Fruit fly (Drosophila melanogaster): ENCODE results near the gene CG15531.

CG15531 gene

DNA sequence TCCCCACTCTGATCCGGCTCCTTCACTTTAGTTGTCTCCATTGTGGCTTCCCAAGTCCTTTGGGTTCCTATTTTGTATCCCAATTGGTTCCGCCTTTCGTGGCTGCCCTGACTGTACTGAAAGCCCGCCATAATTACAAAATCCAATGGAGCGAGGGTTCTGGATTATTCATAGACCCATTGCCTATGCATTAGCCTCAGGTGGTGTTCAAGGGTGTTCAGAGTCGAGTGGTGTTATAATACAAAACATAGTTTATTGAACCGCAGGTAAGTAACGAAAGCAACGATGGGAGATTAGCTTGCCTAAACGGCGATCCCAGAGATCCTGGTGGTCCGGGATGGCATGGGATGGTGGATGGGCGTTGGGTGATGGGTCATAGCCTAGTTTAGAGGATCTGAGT is at the start of gene CG15531:
Gene CG15531, minus strand, starts transcription at position 101 of the 400 bp plus-strand sequence.
- TF ChIP-seq CG14711 (tag; optimal IDR thresholded peaks at IDR 0.05) = no peak
- no peak for TF ChIP-seq cic (GFP tag; optimal IDR thresholded peaks at IDR 0.05)
- TF ChIP-seq tj (GFP tag; optimal IDR thresholded peaks at IDR 0.05) = no peak
- TF ChIP-seq CG11617 (GFP tag; optimal IDR thresholded peaks at IDR 0.05) = no peak
- TF ChIP-seq CG7101 (tag; optimal IDR thresholded peaks at IDR 0.05) = no peak
- TF ChIP-seq CG33017 (tag; optimal IDR thresholded peaks at IDR 0.05) = no peak
- TF ChIP-seq cnc (optimal IDR thresholded peaks at IDR 0.05) = no peak
- TF ChIP-seq Clk (GFP tag; optimal IDR thresholded peaks at IDR 0.05) = no peak
- no peak for TF ChIP-seq Crg-1 (GFP tag; optimal IDR thresholded peaks at IDR 0.05)
- TF ChIP-seq bab1 (GFP tag; optimal IDR thresholded peaks at IDR 0.05) = no peak
- no peak for TF ChIP-seq ovo (GFP tag; optimal IDR thresholded peaks at IDR 0.05)
- TF ChIP-seq Mnt (GFP tag; optimal IDR thresholded peaks at IDR 0.05) = no peak
- TF ChIP-seq toe (GFP tag; optimal IDR thresholded peaks at IDR 0.05) = no peak
- TF ChIP-seq CG1620 (GFP tag; optimal IDR thresholded peaks at IDR 0.05) = no peak
- no peak for TF ChIP-seq CG12768 (GFP tag; optimal IDR thresholded peaks at IDR 0.05)
- no peak for TF ChIP-seq Hr96 (GFP tag; optimal IDR thresholded peaks at IDR 0.05)

DNA sequence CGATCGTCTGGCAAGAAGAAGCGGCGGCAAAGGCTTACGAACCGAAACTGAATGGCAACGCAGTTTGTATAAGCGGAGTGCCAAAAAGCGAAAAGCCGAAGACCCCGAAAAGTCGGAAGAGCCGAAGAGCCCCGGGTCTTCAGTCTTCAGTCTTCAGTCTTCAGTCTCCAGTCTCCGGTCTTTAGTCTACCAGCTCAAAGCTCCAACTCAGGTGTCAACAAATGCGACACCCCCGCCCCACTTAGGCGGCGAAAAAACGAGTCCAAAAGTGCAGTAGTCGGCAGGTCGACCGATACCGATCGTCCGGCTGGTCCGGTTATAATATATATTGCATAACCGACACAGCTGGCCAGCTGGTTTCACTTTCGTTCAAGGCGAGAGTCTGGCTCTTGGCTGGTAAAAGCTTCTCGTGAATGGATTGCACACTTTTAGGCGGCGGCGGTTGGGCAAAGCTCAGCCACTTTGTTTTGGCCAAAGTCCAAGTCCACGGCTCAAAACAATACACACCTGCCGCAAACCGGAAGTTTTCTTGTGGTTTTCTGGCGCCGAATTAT is 47.3 kb upstream of the CG15531 start, which contains the start of gene CG9737:
Gene CG9737, minus strand, starts transcription at position 51 of the 554 bp plus-strand sequence.
- TF ChIP-seq toe (GFP tag; optimal IDR thresholded peaks at IDR 0.05) = peak; percentile 71
- peak; percentile 44 for TF ChIP-seq cic (GFP tag; optimal IDR thresholded peaks at IDR 0.05)
- no peak for TF ChIP-seq CG14711 (tag; optimal IDR thresholded peaks at IDR 0.05)
- TF ChIP-seq Hr96 (GFP tag; optimal IDR thresholded peaks at IDR 0.05) = peak; percentile 70
- TF ChIP-seq CG5204 (GFP tag; optimal IDR thresholded peaks at IDR 0.05) = peak; percentile 26
- TF ChIP-seq bab1 (GFP tag; optimal IDR thresholded peaks at IDR 0.05) = peak; percentile 67
- no peak for TF ChIP-seq CG1620 (GFP tag; optimal IDR thresholded peaks at IDR 0.05)
- TF ChIP-seq CG7101 (tag; optimal IDR thresholded peaks at IDR 0.05) = no peak
- TF ChIP-seq cnc (optimal IDR thresholded peaks at IDR 0.05) = no peak
- peak; percentile 35 for TF ChIP-seq CG7045 (GFP tag; optimal IDR thresholded peaks at IDR 0.05)
- TF ChIP-seq Clk (GFP tag; optimal IDR thresholded peaks at IDR 0.05) = no peak
- peak; percentile 40 for TF ChIP-seq CG11617 (GFP tag; optimal IDR thresholded peaks at IDR 0.05)
- no peak for TF ChIP-seq Crg-1 (GFP tag; optimal IDR thresholded peaks at IDR 0.05)
- TF ChIP-seq Mnt (GFP tag; optimal IDR thresholded peaks at IDR 0.05) = no peak
- TF ChIP-seq tj (GFP tag; optimal IDR thresholded peaks at IDR 0.05) = peak; percentile 93
- peak; percentile 26 for TF ChIP-seq CG33017 (tag; optimal IDR thresholded peaks at IDR 0.05)
- no peak for TF ChIP-seq ovo (GFP tag; optimal IDR thresholded peaks at IDR 0.05)
- TF ChIP-seq kay (GFP tag; ENCODE audit: borderline replicate concordance) = peak; percentile 8
- TF ChIP-seq CG12768 (GFP tag; optimal IDR thresholded peaks at IDR 0.05) = peak; percentile 82
- no peak for TF ChIP-seq pad (GFP tag; optimal IDR thresholded peaks at IDR 0.05)

DNA sequence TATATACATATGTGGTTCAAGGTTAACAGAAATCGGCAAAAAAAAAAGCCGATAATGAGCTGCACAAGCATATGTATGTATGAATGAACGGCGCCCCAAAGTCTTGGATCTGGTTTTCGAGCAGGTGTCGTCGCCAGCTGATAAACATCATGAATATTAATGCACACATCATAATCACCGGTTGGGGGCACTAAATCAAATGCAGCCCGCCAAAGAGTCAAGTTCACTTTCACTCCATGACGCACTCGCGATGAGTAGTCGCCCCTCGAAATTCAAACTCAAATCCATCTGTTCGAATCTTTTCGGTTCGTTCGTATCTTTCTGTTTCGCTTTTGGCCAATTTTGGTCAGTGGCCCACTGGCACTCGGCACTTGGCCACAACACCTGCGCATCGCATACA is 44.2 kb upstream of the CG15531 start:
- TF ChIP-seq ovo (GFP tag; optimal IDR thresholded peaks at IDR 0.05) (no peak), cic (GFP tag; optimal IDR thresholded peaks at IDR 0.05) (no peak), pad (GFP tag; optimal IDR thresholded peaks at IDR 0.05) (no peak), CG11617 (GFP tag; optimal IDR thresholded peaks at IDR 0.05) (no peak), kay (GFP tag; ENCODE audit: borderline replicate concordance) (no peak), Crg-1 (GFP tag; optimal IDR thresholded peaks at IDR 0.05) (no peak), Mnt (GFP tag; optimal IDR thresholded peaks at IDR 0.05) (no peak), CG7101 (tag; optimal IDR thresholded peaks at IDR 0.05) (no peak), CG14711 (tag; optimal IDR thresholded peaks at IDR 0.05) (no peak), CG12768 (GFP tag; optimal IDR thresholded peaks at IDR 0.05) (no peak), CG5204 (GFP tag; optimal IDR thresholded peaks at IDR 0.05) (no peak), tj (GFP tag; optimal IDR thresholded peaks at IDR 0.05) (no peak), toe (GFP tag; optimal IDR thresholded peaks at IDR 0.05) (no peak), CG33017 (tag; optimal IDR thresholded peaks at IDR 0.05) (no peak), CG1620 (GFP tag; optimal IDR thresholded peaks at IDR 0.05) (no peak), Hr96 (GFP tag; optimal IDR thresholded peaks at IDR 0.05) (no peak), cnc (optimal IDR thresholded peaks at IDR 0.05) (no peak), Clk (GFP tag; optimal IDR thresholded peaks at IDR 0.05) (no peak), bab1 (GFP tag; optimal IDR thresholded peaks at IDR 0.05) (no peak), CG7045 (GFP tag; optimal IDR thresholded peaks at IDR 0.05) (no peak)

DNA sequence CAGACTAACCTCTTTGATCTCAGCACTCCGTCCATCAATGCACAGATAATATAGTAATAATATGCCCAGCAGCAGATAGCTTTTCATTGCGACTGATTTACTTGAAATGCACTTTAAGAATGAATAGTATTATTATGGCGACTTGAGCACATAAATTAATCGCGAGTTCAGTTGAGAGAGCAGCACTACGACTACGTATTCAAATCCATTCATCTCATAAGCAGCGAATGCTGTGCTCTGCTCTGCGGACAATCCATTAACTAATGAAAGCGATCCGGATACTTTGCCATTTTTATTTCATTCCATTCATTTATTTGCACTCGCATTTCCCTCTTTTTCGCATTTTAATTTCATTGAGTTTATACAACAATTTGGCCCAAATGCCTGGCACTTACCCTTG is 41.6 kb upstream of the CG15531 start, which contains the start of gene CG43448:
Gene CG43448, minus strand, starts transcription at position 101 of the 400 bp plus-strand sequence.
- no peak for TF ChIP-seq cic (GFP tag; optimal IDR thresholded peaks at IDR 0.05)
- no peak for TF ChIP-seq CG5204 (GFP tag; optimal IDR thresholded peaks at IDR 0.05)
- TF ChIP-seq CG7045 (GFP tag; optimal IDR thresholded peaks at IDR 0.05) = no peak
- no peak for TF ChIP-seq toe (GFP tag; optimal IDR thresholded peaks at IDR 0.05)
- TF ChIP-seq kay (GFP tag; ENCODE audit: borderline replicate concordance) = no peak
- TF ChIP-seq bab1 (GFP tag; optimal IDR thresholded peaks at IDR 0.05) = no peak
- no peak for TF ChIP-seq CG11617 (GFP tag; optimal IDR thresholded peaks at IDR 0.05)
- TF ChIP-seq CG14711 (tag; optimal IDR thresholded peaks at IDR 0.05) = no peak
- TF ChIP-seq CG12768 (GFP tag; optimal IDR thresholded peaks at IDR 0.05) = no peak
- TF ChIP-seq Hr96 (GFP tag; optimal IDR thresholded peaks at IDR 0.05) = no peak

DNA sequence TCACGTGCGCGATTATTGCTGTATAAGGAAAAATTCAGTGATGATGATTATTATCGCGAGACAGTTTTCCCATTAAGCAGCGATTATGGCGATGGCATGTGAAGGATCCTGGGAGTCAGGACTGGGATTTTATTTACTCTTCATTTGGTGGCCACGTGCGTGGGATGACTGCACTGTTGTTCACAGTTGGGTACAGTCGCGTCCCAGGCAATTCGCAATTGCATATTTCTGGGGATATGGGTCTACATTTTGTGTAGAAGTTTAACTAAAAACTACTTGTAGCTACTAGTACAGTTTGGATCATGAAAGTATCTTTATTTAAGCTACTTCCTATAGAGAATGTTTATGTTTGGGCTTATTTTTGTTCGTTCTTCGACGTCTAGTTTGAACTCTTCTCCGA is 41.0 kb upstream of the CG15531 start:
- TF ChIP-seq CG7101 (tag; optimal IDR thresholded peaks at IDR 0.05) (no peak), Hr96 (GFP tag; optimal IDR thresholded peaks at IDR 0.05) (no peak), Crg-1 (GFP tag; optimal IDR thresholded peaks at IDR 0.05) (no peak), cnc (optimal IDR thresholded peaks at IDR 0.05) (no peak), CG14711 (tag; optimal IDR thresholded peaks at IDR 0.05) (no peak), CG33017 (tag; optimal IDR thresholded peaks at IDR 0.05) (no peak), Clk (GFP tag; optimal IDR thresholded peaks at IDR 0.05) (no peak), cic (GFP tag; optimal IDR thresholded peaks at IDR 0.05) (no peak)

DNA sequence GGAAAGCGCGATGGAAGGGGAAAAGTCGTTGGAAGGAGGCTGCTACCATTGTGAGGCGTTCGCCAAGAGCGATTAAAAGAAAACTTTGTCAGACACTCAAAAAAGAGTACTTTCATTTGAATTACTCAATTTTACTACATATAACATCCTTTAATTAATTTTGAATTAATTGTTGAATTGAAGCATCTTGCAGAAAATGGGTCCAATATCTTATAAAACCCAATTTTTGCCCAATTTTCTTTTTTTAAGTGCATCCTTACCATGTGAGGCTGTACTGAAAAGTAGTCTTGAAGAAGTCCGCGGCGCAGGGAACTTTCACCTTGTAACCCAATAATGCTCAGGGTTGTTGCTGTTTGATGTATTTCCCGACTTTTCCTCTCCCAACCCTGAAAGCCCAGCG is 39.2 kb upstream of the CG15531 start:
- TF ChIP-seq Hr96 (GFP tag; optimal IDR thresholded peaks at IDR 0.05) = no peak

All from whole organism, adult.